Fruit fly (Drosophila melanogaster) Kc167 (cell line): Measurements from ENCODE around the gene CG46026.

Experiments used
- Myc ChIP-seq: fragments of >200 bp; optimal IDR thresholded peaks from 2 replicates; lab custom pipeline; 2017; ENCODE audit warnings: missing external identifiers
- Sin3A ChIP-seq: fragments of >200 bp; optimal IDR thresholded peaks from 2 replicates; lab custom pipeline; 2018; ENCODE audit warnings: missing external identifiers
- h ChIP-seq: fragments of >200 bp; optimal IDR thresholded peaks from 3 replicates; lab custom pipeline; 2018; ENCODE audit warnings: missing external identifiers
- insv ChIP-seq: fragments of >200 bp; optimal IDR thresholded peaks from 3 replicates; lab custom pipeline; 2018; ENCODE audit warnings: missing external identifiers
- psq ChIP-seq: fragments of >200 bp; optimal IDR thresholded peaks from 2 replicates; lab custom pipeline; 2017; ENCODE audit warnings: missing external identifiers
- ttk ChIP-seq: sonication (Bioruptor generic); optimal IDR thresholded peaks from 2 replicates; lab custom pipeline; 2017; ENCODE audit warnings: missing external identifiers

The CG46026 gene

dm6 chr3R:6297164-6297563 is 9.5 kb upstream of the CG46026 start:
- no peak for TF ChIP-seq h (lab: Kevin White, UChicago)
- no peak for TF ChIP-seq psq (lab: Kevin White, UChicago)
- no peak for TF ChIP-seq insv (lab: Kevin White, UChicago)
- no peak for TF ChIP-seq Sin3A (lab: Kevin White, UChicago)
- TF ChIP-seq Myc (lab: Kevin White, UChicago), result no peak
- TF ChIP-seq ttk (lab: Kevin White, UChicago), result no peak

dm6 chr3R:6298828-6299227 is 7.9 kb upstream of the CG46026 start, which contains the start of gene Osi14:
Osi14 (plus strand) TSS chr3R:6299128.
- TF ChIP-seq ttk (lab: Kevin White, UChicago) (no peak), insv (lab: Kevin White, UChicago) (no peak), psq (lab: Kevin White, UChicago) (no peak), h (lab: Kevin White, UChicago) (no peak), Myc (lab: Kevin White, UChicago) (no peak), Sin3A (lab: Kevin White, UChicago) (no peak)

dm6 chr3R:6301257-6301839 is 5.3 kb upstream of the CG46026 start, which contains the start of gene Osi15:
Osi15 (plus strand) TSS chr3R:6301804.
- TF ChIP-seq Sin3A (lab: Kevin White, UChicago) (no peak), insv (lab: Kevin White, UChicago) (no peak), h (lab: Kevin White, UChicago) (no peak), psq (lab: Kevin White, UChicago) (no peak), Myc (lab: Kevin White, UChicago) (no peak), ttk (lab: Kevin White, UChicago) (no peak)

dm6 chr3R:6303738-6304137 is 2.9 kb upstream of the CG46026 start, which contains the start of gene CG46396:
CG46396 (plus strand) TSS chr3R:6304038.
- no peak for TF ChIP-seq insv (lab: Kevin White, UChicago)
- TF ChIP-seq Sin3A (lab: Kevin White, UChicago), result no peak
- no peak for TF ChIP-seq psq (lab: Kevin White, UChicago)
- no peak for TF ChIP-seq ttk (lab: Kevin White, UChicago)
- no peak for TF ChIP-seq Myc (lab: Kevin White, UChicago)
- TF ChIP-seq h (lab: Kevin White, UChicago), result no peak

dm6 chr3R:6304947-6305346 is 1.7 kb upstream of the CG46026 start, which contains the start of gene Osi16:
Osi16 (plus strand) TSS chr3R:6305247.
- TF ChIP-seq Myc (lab: Kevin White, UChicago) (no peak), Sin3A (lab: Kevin White, UChicago) (no peak), h (lab: Kevin White, UChicago) (no peak), psq (lab: Kevin White, UChicago) (no peak), insv (lab: Kevin White, UChicago) (no peak), ttk (lab: Kevin White, UChicago) (no peak)

- TF ChIP-seq Sin3A (lab: Kevin White, UChicago) (no peak), Myc (lab: Kevin White, UChicago) (no peak), insv (lab: Kevin White, UChicago) (no peak), ttk (lab: Kevin White, UChicago) (no peak), psq (lab: Kevin White, UChicago) (no peak), h (lab: Kevin White, UChicago) (no peak)
Measured at dm6 chr3R:6309676-6310075, 3.0 kb downstream of the CG46026 start, which contains the start of gene CG31560. CG31560 (plus strand) TSS chr3R:6309976.

- TF ChIP-seq h (lab: Kevin White, UChicago) (no peak), psq (lab: Kevin White, UChicago) (no peak)
Measured at dm6 chr3R:6311641-6312259, 5.1 kb downstream of the CG46026 start, which contains the start of gene Osi17. Osi17 (plus strand) TSS chr3R:6311772.

dm6 chr3R:6315078-6315477 is 8.4 kb downstream of the CG46026 start:
- TF ChIP-seq ttk (lab: Kevin White, UChicago) (no peak), psq (lab: Kevin White, UChicago) (no peak), h (lab: Kevin White, UChicago) (no peak), Sin3A (lab: Kevin White, UChicago) (no peak), insv (lab: Kevin White, UChicago) (no peak), Myc (lab: Kevin White, UChicago) (no peak)

dm6 chr3R:6329774-6330298 is 23.2 kb downstream of the CG46026 start, which contains the start of gene Osi18:
Osi18 (plus strand) TSS chr3R:6330248.
- no peak for TF ChIP-seq ttk (lab: Kevin White, UChicago)
- TF ChIP-seq psq (lab: Kevin White, UChicago), result no peak
- TF ChIP-seq Myc (lab: Kevin White, UChicago), result no peak
- no peak for TF ChIP-seq insv (lab: Kevin White, UChicago)
- TF ChIP-seq h (lab: Kevin White, UChicago), result no peak
- TF ChIP-seq Sin3A (lab: Kevin White, UChicago), result no peak

- TF ChIP-seq h (lab: Kevin White, UChicago) (no peak), psq (lab: Kevin White, UChicago) (no peak), insv (lab: Kevin White, UChicago) (no peak)
Measured at dm6 chr3R:6334906-6335433, 28.3 kb downstream of the CG46026 start, which contains the start of gene Osi19. Osi19 (plus strand) TSS chr3R:6335362.

dm6 chr3R:6337397-6337796 is 30.7 kb downstream of the CG46026 start:
- no peak for TF ChIP-seq psq (lab: Kevin White, UChicago)
- no peak for TF ChIP-seq insv (lab: Kevin White, UChicago)
- no peak for TF ChIP-seq Sin3A (lab: Kevin White, UChicago)
